Fruit fly (Drosophila melanogaster): ENCODE measurements around the gene Sf3b3.

Gene Sf3b3

dm6 chr3L:780867-781701 is 52.1 kb downstream of the Sf3b3 start (continued):
- peak; percentile 85 for TF ChIP-seq CG11902 (GFP tag; optimal IDR thresholded peaks at IDR 0.05)
- peak; percentile 92 for TF ChIP-seq fd59A (GFP tag; optimal IDR thresholded peaks at IDR 0.05)
- TF ChIP-seq topi (GFP tag; optimal IDR thresholded peaks at IDR 0.05): peak; percentile 90
- TF ChIP-seq Ets21C (GFP tag; optimal IDR thresholded peaks at IDR 0.05): peak; percentile 78
- peak; percentile 84 for TF ChIP-seq Lpt (GFP tag; optimal IDR thresholded peaks at IDR 0.05)
- no peak for TF ChIP-seq fkh (GFP tag; optimal IDR thresholded peaks at IDR 0.05)
- peak; percentile 74 for TF ChIP-seq Blimp-1 (GFP tag; optimal IDR thresholded peaks at IDR 0.05)
- peak; percentile 86 for TF ChIP-seq Hr39 (GFP tag; optimal IDR thresholded peaks at IDR 0.05)
- TF ChIP-seq svp (GFP tag): peak; percentile 98
- TF ChIP-seq CG31627 (GFP tag; optimal IDR thresholded peaks at IDR 0.05): peak; percentile 89
- TF ChIP-seq eg (GFP tag; IDR thresholded peaks at IDR 0.05): peak; percentile 94
- peak; percentile 76 for TF ChIP-seq CG16779 (tag; optimal IDR thresholded peaks at IDR 0.05)
- peak; percentile 83 for TF ChIP-seq CG6808 (GFP tag; optimal IDR thresholded peaks at IDR 0.05)
- TF ChIP-seq Met (GFP tag; optimal IDR thresholded peaks at IDR 0.05): peak; percentile 94
- TF ChIP-seq CG11294 (GFP tag; IDR thresholded peaks at IDR 0.05): peak; percentile 77
- peak; percentile 86 for TF ChIP-seq spab (GFP tag; optimal IDR thresholded peaks at IDR 0.05)
- peak; percentile 90 for TF ChIP-seq pdm3 (GFP tag; optimal IDR thresholded peaks at IDR 0.05)
- TF ChIP-seq CG32006 (GFP tag; optimal IDR thresholded peaks at IDR 0.05): peak; percentile 88
- TF ChIP-seq CG6163 (GFP tag; IDR thresholded peaks at IDR 0.05): peak; percentile 97
- TF ChIP-seq CG10631 (GFP tag; optimal IDR thresholded peaks at IDR 0.05): peak; percentile 96
- peak; percentile 92 for TF ChIP-seq Sox102F (GFP tag; optimal IDR thresholded peaks at IDR 0.05)
- TF ChIP-seq CG15336 (GFP tag; IDR thresholded peaks at IDR 0.05): peak; percentile 90

DNA sequence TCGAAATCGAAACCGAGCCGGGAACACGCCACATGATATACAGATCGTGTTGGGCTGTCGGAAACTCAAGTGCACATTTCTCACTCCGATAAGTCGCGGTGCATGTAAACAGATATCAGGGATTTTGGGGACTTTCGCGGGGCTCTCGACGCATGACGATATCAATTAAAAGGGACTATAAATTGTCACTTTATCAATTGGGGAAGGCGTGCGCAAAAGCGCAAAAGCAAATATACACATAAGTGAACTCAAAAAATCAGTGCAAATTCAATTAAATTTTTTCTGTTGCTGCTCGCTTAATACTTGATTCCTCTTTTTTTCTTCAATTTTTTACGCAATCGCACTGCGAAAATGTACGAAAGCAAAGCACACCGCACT is 52.7 kb downstream of the Sf3b3 start:
- TF ChIP-seq eg (GFP tag; IDR thresholded peaks at IDR 0.05) (no peak), Eip78C (GFP tag) (peak; percentile 68), CG11762 (GFP tag; optimal IDR thresholded peaks at IDR 0.05; ENCODE audit: insufficient read depth) (no peak), svp (GFP tag) (peak; percentile 78), CG10631 (GFP tag; optimal IDR thresholded peaks at IDR 0.05) (no peak), pdm3 (GFP tag; optimal IDR thresholded peaks at IDR 0.05) (no peak), Sox102F (GFP tag; optimal IDR thresholded peaks at IDR 0.05) (peak; percentile 16), CG4318 (GFP tag; optimal IDR thresholded peaks at IDR 0.05) (no peak), esn (GFP tag; optimal IDR thresholded peaks at IDR 0.05) (no peak), salr (GFP tag; optimal IDR thresholded peaks at IDR 0.05) (no peak), Smox (GFP tag; optimal IDR thresholded peaks at IDR 0.05) (no peak), Eip93F (GFP tag; optimal IDR thresholded peaks at IDR 0.05) (no peak), CG8632 (GFP tag; optimal IDR thresholded peaks at IDR 0.05) (no peak), achi (GFP tag; optimal IDR thresholded peaks at IDR 0.05) (no peak), Hr38 (GFP tag; optimal IDR thresholded peaks at IDR 0.05) (no peak), CG3032 (tag; optimal IDR thresholded peaks at IDR 0.05) (no peak), Hr4 (GFP tag; optimal IDR thresholded peaks at IDR 0.05) (no peak), CG7368 (GFP tag; optimal IDR thresholded peaks at IDR 0.05) (no peak), acj6 (GFP tag; optimal IDR thresholded peaks at IDR 0.05) (no peak), CG31627 (GFP tag; optimal IDR thresholded peaks at IDR 0.05) (no peak), CG34406 (GFP tag; optimal IDR thresholded peaks at IDR 0.05) (no peak), CG3919 (GFP tag; optimal IDR thresholded peaks at IDR 0.05) (no peak), fkh (GFP tag; optimal IDR thresholded peaks at IDR 0.05) (no peak), lz (GFP tag; optimal IDR thresholded peaks at IDR 0.05) (no peak), CG6163 (GFP tag; IDR thresholded peaks at IDR 0.05) (no peak), CG11294 (GFP tag; IDR thresholded peaks at IDR 0.05) (no peak), CG16779 (tag; optimal IDR thresholded peaks at IDR 0.05) (no peak), Sox14 (GFP tag; optimal IDR thresholded peaks at IDR 0.05) (no peak), fd85E (GFP tag; optimal IDR thresholded peaks at IDR 0.05) (no peak), vri (GFP tag; optimal IDR thresholded peaks at IDR 0.05) (peak; percentile 75), spab (GFP tag; optimal IDR thresholded peaks at IDR 0.05) (no peak)
